Worm (Caenorhabditis elegans) whole organism, midembryonic: ENCODE results near the gene rabn-5.

Experiments used
- T22C8.4 ChIP-seq: fragments of 200-800 bp; sonication (Bioruptor generic); IDR thresholded peaks from 2 replicates; pipeline ENCODE4 v1.3.6; 2022; ENCODE audit warnings: missing genetic modification characterization, missing compliant biosample characterization
- cog-1 ChIP-seq: sonication (generic microtip); optimal IDR thresholded peaks from 2 replicates; lab custom pipeline; 2016; ENCODE audit warnings: missing genetic modification characterization, missing compliant biosample characterization
- flt-1 ChIP-seq: fragments of 200-800 bp; sonication (Bioruptor generic); IDR thresholded peaks from 2 replicates; pipeline ENCODE4 v1.3.6; 2022; ENCODE audit warnings: missing genetic modification characterization, missing compliant biosample characterization
- klf-2 ChIP-seq: fragments of 200-800 bp; sonication (Bioruptor generic); conservative IDR thresholded peaks from 2 replicates; pipeline ENCODE4 v1.3.6; 2022; ENCODE audit warnings: missing genetic modification reagents, missing genetic modification characterization, missing compliant biosample characterization
- med-1 ChIP-seq: sonication (generic microtip); optimal IDR thresholded peaks from 2 replicates; lab custom pipeline; 2017; ENCODE audit warnings: missing genetic modification characterization, mild to moderate bottlenecking, missing compliant biosample characterization, antibody characterized with exemption, missing genetic modification reagents; ENCODE audit not compliant: insufficient read depth
- ref-1 ChIP-seq: fragments of 200-800 bp; sonication (Bioruptor generic); conservative IDR thresholded peaks from 2 replicates; pipeline ENCODE4 v1.3.6; 2022; ENCODE audit warnings: missing genetic modification reagents, missing genetic modification characterization, missing compliant biosample characterization
- tab-1 ChIP-seq: fragments of 200-800 bp; sonication (Bioruptor generic); IDR thresholded peaks from 2 replicates; pipeline ENCODE4 v1.3.6; 2022; ENCODE audit warnings: missing genetic modification characterization, missing compliant biosample characterization
- ztf-23 ChIP-seq: fragments of 200-800 bp; sonication (Bioruptor generic); IDR thresholded peaks from 2 replicates; pipeline ENCODE4 v1.3.6; 2022; ENCODE audit warnings: missing genetic modification reagents, missing genetic modification characterization, missing compliant biosample characterization
- ztf-29 ChIP-seq: fragments of 200-800 bp; sonication (Bioruptor generic); IDR thresholded peaks from 2 replicates; pipeline ENCODE4 v1.3.6; 2022; ENCODE audit warnings: missing genetic modification reagents, missing genetic modification characterization, missing compliant biosample characterization

The rabn-5 gene

DNA sequence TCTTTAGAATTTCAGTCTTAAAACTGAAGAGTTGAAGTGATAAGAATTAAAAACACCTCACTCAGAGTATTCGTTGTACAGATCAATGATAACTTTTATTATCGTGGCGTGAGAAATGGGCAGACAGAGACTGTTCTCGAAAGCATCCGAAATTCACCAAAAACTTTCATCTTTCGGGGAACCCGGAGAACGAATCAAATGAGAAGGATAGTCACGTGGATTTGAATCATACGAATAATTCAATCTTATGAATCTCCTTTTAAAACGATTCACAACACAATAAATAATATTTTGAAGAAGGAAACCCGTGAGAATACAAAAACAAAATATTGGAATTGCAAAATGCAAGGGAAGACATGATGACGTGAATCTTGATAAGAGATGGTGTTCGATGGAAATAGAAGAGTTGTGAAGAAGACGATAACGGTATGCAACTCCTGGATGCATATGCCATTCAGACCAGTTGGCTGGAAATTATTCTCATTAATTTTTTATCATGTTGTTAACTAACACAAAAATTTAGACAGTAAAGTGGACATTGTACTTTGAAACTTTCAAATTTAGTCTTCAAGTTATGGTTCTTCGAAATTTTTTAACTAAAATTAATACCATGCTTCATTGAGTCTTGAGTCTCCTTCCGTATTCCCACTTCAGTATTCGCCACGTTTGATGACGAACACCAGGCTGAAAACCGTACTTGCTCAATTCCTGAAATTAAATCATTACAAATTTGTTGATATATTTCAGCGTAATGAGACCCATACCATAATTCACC is 12.7 kb downstream of the rabn-5 start:
- no peak for TF ChIP-seq flt-1 (GFP tag; lab: Robert Waterston, UW)
- TF ChIP-seq klf-2 (GFP tag; lab: Robert Waterston, UW), result no peak
- no peak for TF ChIP-seq T22C8.4 (GFP tag; lab: Robert Waterston, UW)
- no peak for TF ChIP-seq tab-1 (GFP tag; lab: Robert Waterston, UW)
- TF ChIP-seq ztf-23 (GFP tag; lab: Robert Waterston, UW), result no peak
- no peak for TF ChIP-seq ztf-29 (GFP tag; lab: Robert Waterston, UW)
- TF ChIP-seq ref-1 (GFP tag; lab: Robert Waterston, UW), result no peak
- TF ChIP-seq cog-1 (tag; lab: Kevin White, UChicago), result no peak
- no peak for TF ChIP-seq med-1

DNA sequence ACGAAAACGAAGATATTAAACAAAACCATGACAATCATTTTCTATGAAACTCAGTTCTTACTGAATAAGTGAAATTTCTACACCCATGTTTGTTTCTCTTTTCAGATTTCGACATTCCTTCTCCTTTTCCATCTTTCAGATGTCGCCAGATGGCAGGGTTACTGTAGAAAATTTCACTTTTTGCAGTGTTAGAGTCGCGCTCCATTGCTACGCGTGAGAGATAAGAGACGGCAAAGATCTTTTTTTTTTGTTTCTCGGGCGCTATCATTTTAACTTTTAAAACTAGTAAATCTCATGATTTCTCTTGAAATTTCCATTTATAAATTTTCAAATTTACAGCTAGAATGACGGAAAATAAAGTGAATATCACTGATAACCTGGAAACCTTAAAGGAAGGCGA is 13.9 kb downstream of the rabn-5 start, which contains the start of the genes mig-21 and F01F1.2:
mig-21 (minus strand) TSS at position 166 of the 400 bp plus-strand sequence.
F01F1.2 (plus strand) TSS at position 340 of the 400 bp plus-strand sequence.
- no peak for TF ChIP-seq tab-1 (GFP tag; lab: Robert Waterston, UW)
- no peak for TF ChIP-seq ztf-23 (GFP tag; lab: Robert Waterston, UW)
- no peak for TF ChIP-seq ztf-29 (GFP tag; lab: Robert Waterston, UW)
- no peak for TF ChIP-seq med-1
- TF ChIP-seq ref-1 (GFP tag; lab: Robert Waterston, UW), result no peak
- no peak for TF ChIP-seq klf-2 (GFP tag; lab: Robert Waterston, UW)
- no peak for TF ChIP-seq cog-1 (tag; lab: Kevin White, UChicago)
- no peak for TF ChIP-seq flt-1 (GFP tag; lab: Robert Waterston, UW)
- TF ChIP-seq T22C8.4 (GFP tag; lab: Robert Waterston, UW), result no peak

DNA sequence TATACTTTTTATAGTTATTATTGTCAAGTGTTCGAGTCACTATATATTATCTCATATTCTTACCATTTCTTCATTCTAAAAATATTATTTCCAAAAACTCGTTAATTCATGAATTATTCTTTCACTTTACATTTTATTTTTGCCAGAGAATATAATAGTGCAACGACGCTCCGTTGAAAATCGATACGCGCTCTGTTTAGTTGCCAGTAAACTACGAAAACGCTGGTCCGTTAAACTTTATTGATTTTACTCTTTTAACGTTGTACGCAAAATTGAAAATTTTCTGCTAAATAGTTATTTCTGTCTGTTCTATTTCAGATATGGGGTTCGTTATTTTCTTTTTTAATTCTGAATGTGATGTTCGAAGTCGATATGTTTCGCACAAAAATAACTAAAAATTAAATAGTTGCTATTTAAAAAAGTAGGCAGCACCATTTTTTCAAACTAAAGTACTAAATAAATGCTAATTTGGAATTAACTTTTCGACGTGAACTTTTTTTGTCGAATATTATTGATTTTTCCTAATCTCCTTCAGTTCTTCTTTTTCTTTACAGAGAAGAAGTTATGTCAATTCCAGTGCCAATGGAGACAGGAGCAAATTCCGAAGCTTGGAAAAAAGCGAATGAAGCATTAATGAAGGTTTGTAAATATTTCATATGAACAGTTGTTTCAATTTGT is 15.1 kb downstream of the rabn-5 start, which contains the start of gene hpo-10:
hpo-10 (plus strand) TSS at position 199 of the 678 bp plus-strand sequence.
- TF ChIP-seq tab-1 (GFP tag; lab: Robert Waterston, UW) (no peak), ref-1 (GFP tag; lab: Robert Waterston, UW) (no peak), T22C8.4 (GFP tag; lab: Robert Waterston, UW) (peak; percentile 56), cog-1 (tag; lab: Kevin White, UChicago) (no peak), klf-2 (GFP tag; lab: Robert Waterston, UW) (no peak)

DNA sequence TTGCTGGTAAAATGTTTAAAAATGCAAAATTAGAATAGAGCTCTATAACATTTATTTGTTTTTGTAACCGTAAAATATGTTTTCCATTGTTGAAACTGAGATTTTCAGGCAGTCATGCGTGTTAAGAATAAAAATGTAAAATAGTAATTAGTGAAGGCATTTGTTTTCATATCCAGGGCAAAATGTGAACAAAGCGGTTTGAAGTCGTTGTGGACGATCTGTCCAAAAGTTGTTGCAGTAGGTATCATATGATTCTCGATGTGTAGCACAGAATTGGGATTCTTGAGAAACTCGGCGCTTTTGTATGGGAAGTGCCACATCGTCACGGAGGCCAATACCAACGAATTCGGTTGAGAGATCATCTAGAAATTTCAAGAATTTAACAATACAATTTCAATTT is 17.9 kb downstream of the rabn-5 start:
- TF ChIP-seq klf-2 (GFP tag; lab: Robert Waterston, UW) (no peak), T22C8.4 (GFP tag; lab: Robert Waterston, UW) (no peak), ref-1 (GFP tag; lab: Robert Waterston, UW) (no peak), ztf-29 (GFP tag; lab: Robert Waterston, UW) (no peak), flt-1 (GFP tag; lab: Robert Waterston, UW) (no peak), tab-1 (GFP tag; lab: Robert Waterston, UW) (no peak), ztf-23 (GFP tag; lab: Robert Waterston, UW) (no peak), med-1 (no peak), cog-1 (tag; lab: Kevin White, UChicago) (no peak)

DNA sequence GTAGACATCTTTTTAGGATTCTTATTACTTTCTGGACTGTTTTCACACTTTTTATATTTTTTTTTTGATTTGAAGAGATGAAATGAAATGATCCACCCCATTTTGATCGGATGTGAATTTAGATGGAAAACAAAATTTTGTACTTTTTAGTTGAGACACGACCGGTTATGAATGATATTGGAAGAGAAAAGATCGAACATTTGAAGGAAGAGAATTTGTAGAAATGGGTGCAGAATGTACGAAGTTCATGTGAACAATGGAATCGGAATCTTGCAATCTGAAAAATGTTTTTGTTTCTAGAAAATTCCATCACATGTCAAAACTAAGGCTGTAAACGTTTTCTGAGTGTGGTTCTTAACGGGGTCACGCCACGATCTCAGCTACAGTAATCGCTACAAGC is 18.5 kb downstream of the rabn-5 start, which contains the start of gene F01F1.14:
F01F1.14 (minus strand) TSS at position 101 of the 400 bp plus-strand sequence.
- TF ChIP-seq ztf-29 (GFP tag; lab: Robert Waterston, UW) (no peak), klf-2 (GFP tag; lab: Robert Waterston, UW) (no peak), T22C8.4 (GFP tag; lab: Robert Waterston, UW) (no peak), tab-1 (GFP tag; lab: Robert Waterston, UW) (no peak)

DNA sequence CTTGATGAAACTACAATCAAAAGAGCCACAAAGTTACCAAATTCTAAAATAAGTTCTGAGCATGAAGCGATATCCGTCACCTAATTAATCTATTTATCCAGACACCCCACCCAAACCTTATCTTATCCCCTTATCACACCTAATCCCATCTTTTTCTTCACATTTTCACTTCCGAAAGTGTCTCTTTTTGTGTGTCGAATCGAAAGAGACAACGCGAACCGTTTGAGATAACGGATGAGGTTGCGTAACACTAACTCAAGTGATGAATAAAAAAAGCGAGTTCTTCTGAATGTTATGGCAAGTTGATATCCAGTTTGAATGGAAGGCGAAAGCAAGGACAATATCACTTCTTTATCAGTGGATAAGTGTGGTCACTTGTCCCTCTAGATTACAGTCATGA is 19.2 kb downstream of the rabn-5 start:
- TF ChIP-seq T22C8.4 (GFP tag; lab: Robert Waterston, UW), result no peak
- no peak for TF ChIP-seq tab-1 (GFP tag; lab: Robert Waterston, UW)
- no peak for TF ChIP-seq klf-2 (GFP tag; lab: Robert Waterston, UW)
- TF ChIP-seq cog-1 (tag; lab: Kevin White, UChicago), result no peak

DNA sequence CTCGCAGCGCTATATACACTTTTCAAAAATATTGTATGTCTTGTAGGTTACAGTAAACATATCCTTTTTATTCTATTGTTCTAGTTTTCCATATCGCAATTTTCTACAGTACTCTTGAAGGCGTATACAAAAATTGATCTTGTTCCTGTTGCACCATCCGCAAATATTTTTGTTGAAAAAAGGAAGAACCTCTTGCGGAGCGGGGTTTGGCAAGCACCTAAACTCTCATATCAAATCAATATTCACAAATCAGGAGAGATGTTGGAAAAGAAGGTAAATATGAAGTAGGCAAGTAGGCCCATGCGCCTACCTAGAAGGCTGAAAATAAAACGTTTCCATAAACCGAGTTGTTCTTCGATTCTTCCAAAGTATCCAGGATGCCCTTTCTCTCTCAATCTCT is 19.7 kb downstream of the rabn-5 start, which contains the start of gene C28H8.5:
C28H8.5 (plus strand) TSS at position 301 of the 400 bp plus-strand sequence.
- no peak for TF ChIP-seq T22C8.4 (GFP tag; lab: Robert Waterston, UW)
- no peak for TF ChIP-seq med-1
- TF ChIP-seq klf-2 (GFP tag; lab: Robert Waterston, UW), result no peak
- no peak for TF ChIP-seq ztf-23 (GFP tag; lab: Robert Waterston, UW)
- TF ChIP-seq cog-1 (tag; lab: Kevin White, UChicago), result no peak
- no peak for TF ChIP-seq tab-1 (GFP tag; lab: Robert Waterston, UW)
- TF ChIP-seq flt-1 (GFP tag; lab: Robert Waterston, UW), result no peak
- no peak for TF ChIP-seq ztf-29 (GFP tag; lab: Robert Waterston, UW)
- no peak for TF ChIP-seq ref-1 (GFP tag; lab: Robert Waterston, UW)

DNA sequence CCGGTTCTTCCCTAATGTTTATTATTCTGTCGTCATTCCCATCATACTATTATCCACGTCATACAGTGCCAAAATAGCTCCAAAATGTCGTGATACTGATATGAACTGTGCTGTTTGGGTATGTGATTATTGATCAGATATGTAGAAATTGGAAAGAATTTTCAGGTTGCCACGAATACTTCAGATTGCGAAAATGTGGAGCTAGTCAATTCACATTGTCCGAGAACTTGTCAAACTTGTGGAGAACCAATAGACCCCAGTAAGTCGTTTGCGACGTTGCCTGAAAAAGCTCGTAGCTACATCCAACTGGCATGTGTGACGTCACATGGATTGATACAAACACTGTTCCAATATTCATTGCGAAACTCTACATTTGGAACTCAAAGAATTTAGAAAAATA is 20.1 kb downstream of the rabn-5 start:
- no peak for TF ChIP-seq tab-1 (GFP tag; lab: Robert Waterston, UW)
- no peak for TF ChIP-seq klf-2 (GFP tag; lab: Robert Waterston, UW)
- no peak for TF ChIP-seq cog-1 (tag; lab: Kevin White, UChicago)
- TF ChIP-seq ztf-29 (GFP tag; lab: Robert Waterston, UW), result no peak
- TF ChIP-seq T22C8.4 (GFP tag; lab: Robert Waterston, UW), result no peak
- TF ChIP-seq ztf-23 (GFP tag; lab: Robert Waterston, UW), result no peak
- no peak for TF ChIP-seq med-1
- TF ChIP-seq ref-1 (GFP tag; lab: Robert Waterston, UW), result no peak
- no peak for TF ChIP-seq flt-1 (GFP tag; lab: Robert Waterston, UW)

DNA sequence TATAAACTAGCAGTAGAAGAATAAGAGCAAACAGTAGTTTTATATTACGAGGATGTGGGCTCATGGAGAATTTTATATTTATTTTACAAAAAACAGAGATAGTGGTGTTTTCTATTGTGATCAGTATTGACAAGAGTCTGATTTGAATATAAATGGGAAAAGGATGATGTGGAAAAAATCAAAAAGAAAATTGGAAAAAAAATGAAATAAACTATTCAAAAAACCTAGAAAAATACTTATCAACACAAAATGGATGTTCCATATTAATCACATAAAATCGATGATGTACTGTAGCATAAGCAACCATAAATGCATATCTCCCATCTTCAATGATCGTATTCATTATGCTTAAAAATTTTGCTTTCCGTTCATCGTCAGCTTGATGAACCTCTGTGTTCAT is 22.5 kb downstream of the rabn-5 start, which contains the start of gene C28H8.7:
C28H8.7 (minus strand) TSS at position 101 of the 400 bp plus-strand sequence.
- TF ChIP-seq tab-1 (GFP tag; lab: Robert Waterston, UW), result no peak
- no peak for TF ChIP-seq T22C8.4 (GFP tag; lab: Robert Waterston, UW)
- no peak for TF ChIP-seq ref-1 (GFP tag; lab: Robert Waterston, UW)
- TF ChIP-seq cog-1 (tag; lab: Kevin White, UChicago), result no peak
- no peak for TF ChIP-seq ztf-23 (GFP tag; lab: Robert Waterston, UW)
- TF ChIP-seq klf-2 (GFP tag; lab: Robert Waterston, UW), result no peak
